Fruit fly (Drosophila melanogaster) whole organism, pupa: ENCODE data around the gene CG32086.

ENCODE experiments used
- CG9948 ChIP-seq: fragments of 200-800 bp; sonication (Bioruptor generic); optimal IDR thresholded peaks from 2 replicates; lab custom pipeline; 2018; ENCODE audit warnings: missing biosample characterization, mild to moderate bottlenecking, missing genetic modification characterization, moderate library complexity
- EcR ChIP-seq: fragments of 200-800 bp; sonication (Bioruptor generic); optimal IDR thresholded peaks from 3 replicates; lab custom pipeline; 2019; ENCODE audit warnings: missing biosample characterization, missing genetic modification characterization, mild to moderate bottlenecking, moderate library complexity, missing genetic modification reagents
- gl ChIP-seq: fragments of 200-800 bp; sonication (Bioruptor generic); optimal IDR thresholded peaks from 2 replicates; lab custom pipeline; 2018; ENCODE audit warnings: missing biosample characterization, mild to moderate bottlenecking, missing genetic modification characterization

- no peak for TF ChIP-seq CG9948
- TF ChIP-seq EcR (GFP tag; lab: Kevin White, UChicago), result no peak
- TF ChIP-seq gl, result no peak
Measured at dm6 chr3L:11550359-11551056, 33.4 kb downstream of the CG32086 start.
